Worm (Caenorhabditis elegans): ENCODE results near the gene str-118.

DNA sequence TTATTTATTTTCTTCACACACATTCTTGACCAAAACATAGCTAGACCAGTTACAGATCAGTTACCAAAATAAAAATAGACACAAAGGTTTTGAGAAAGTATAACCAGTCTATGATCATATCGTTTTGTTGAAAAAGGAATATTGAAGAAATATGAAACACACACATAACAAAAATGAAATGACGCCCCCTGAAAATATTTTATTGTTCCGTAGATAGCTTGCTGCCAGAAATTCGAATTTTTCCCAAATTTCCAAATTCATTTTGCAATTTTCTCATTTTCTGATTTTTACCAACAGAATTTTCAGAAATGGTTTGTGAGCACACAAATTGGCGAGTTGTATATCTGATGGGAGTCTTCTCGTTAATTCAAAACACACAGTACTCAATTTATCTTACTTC is 23.5 kb downstream of the str-118 start, which contains the start of gene F57A8.7:
- TF ChIP-seq nhr-77 (tag; optimal IDR thresholded peaks at IDR 0.05) (no peak), blmp-1 (tag; optimal IDR thresholded peaks at IDR 0.05; ENCODE audit: insufficient read depth) (no peak), mbf-1 (tag; optimal IDR thresholded peaks at IDR 0.05) (no peak), snpc-4 (tag; optimal IDR thresholded peaks at IDR 0.05) (no peak), nhr-11 (tag; optimal IDR thresholded peaks at IDR 0.05) (no peak), alr-1 (tag; optimal IDR thresholded peaks at IDR 0.05) (no peak), crh-2 (tag; optimal IDR thresholded peaks at IDR 0.05) (no peak), R02D3.7 (tag; optimal IDR thresholded peaks at IDR 0.05) (no peak), sma-3 (GFP tag; optimal IDR thresholded peaks at IDR 0.05) (no peak)

All from whole organism, L2 larva.